Worm (Caenorhabditis elegans): ENCODE measurements around the gene npr-32.

npr-32 gene

DNA sequence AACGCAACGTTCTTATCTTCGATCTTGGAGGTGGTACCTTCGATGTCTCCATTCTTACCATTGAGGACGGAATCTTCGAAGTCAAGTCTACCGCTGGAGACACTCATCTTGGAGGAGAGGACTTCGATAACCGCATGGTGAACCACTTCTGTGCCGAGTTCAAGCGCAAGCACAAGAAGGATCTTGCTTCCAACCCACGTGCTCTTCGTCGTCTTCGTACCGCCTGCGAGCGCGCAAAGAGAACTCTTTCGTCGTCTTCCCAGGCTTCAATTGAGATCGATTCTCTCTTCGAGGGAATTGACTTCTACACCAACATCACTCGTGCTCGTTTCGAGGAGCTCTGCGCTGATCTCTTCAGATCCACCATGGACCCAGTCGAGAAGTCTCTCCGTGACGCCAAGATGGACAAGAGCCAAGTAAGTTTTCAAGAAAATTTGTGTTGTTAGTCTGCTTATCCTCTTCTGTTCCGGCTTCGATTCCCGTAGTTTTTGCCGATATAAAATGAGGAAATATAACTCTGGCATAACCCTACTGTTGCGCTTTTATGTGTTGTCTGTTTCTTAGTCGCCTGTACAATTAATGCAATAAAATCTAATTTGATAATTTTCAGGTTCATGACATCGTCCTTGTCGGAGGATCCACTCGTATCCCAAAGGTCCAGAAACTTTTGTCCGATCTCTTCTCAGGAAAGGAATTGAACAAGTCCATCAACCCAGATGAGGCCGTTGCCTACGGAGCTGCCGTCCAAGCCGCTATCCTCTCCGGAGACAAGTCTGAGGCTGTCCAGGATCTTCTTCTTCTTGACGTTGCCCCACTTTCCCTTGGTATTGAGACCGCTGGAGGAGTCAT lies 49.0 kb upstream of the npr-32 start (continued):
- TF ChIP-seq set-16 (GFP tag; IDR thresholded peaks at IDR 0.05): peak; percentile 59; the same call in 1 of the 2 replicates
- TF ChIP-seq spr-3 (GFP tag; optimal IDR thresholded peaks at IDR 0.05): no peak
- TF ChIP-seq ZK337.2 (GFP tag; IDR thresholded peaks at IDR 0.05): no peak
- TF ChIP-seq F49E8.2 (tag; optimal IDR thresholded peaks at IDR 0.05; ENCODE audit: borderline replicate concordance): peak; percentile 37

DNA sequence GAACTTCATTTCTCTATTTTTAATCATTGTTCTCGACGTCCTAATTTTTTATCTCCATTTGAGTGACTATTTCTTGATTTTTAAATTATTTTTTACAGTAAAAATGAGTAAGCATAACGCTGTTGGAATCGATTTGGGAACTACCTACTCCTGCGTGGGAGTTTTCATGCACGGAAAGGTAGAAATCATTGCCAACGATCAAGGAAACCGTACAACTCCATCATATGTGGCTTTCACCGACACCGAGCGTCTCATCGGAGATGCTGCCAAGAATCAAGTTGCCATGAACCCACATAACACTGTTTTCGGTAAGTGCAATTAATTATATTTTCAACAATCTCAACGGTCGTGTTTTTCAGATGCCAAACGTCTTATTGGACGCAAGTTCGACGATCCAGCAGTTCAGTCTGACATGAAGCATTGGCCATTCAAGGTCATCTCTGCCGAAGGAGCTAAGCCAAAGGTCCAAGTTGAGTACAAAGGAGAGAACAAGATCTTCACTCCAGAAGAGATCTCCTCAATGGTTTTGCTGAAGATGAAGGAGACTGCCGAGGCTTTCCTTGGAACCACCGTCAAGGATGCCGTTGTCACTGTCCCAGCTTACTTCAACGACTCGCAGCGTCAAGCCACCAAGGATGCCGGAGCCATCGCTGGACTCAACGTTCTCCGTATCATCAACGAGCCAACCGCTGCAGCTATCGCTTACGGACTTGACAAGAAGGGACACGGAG lies 48.2 kb upstream of the npr-32 start, which contains the start of gene hsp-1:
hsp-1 (plus strand) TSS at position 99 of the 731 bp plus-strand sequence.
- TF ChIP-seq Y75B8A.6 (GFP tag; IDR thresholded peaks at IDR 0.05) (peak; percentile 33; the same call in 1 of the 2 replicates), ZK546.5 (tag; optimal IDR thresholded peaks at IDR 0.05) (no peak), hlh-30 (tag; optimal IDR thresholded peaks at IDR 0.05; ENCODE audit: insufficient read depth) (no peak), lin-15B (tag; optimal IDR thresholded peaks at IDR 0.05) (no peak), egl-43 (GFP tag; IDR thresholded peaks at IDR 0.05) (peak; percentile 3; the same call in 1 of the 2 replicates), lin-39 (tag; optimal IDR thresholded peaks at IDR 0.05) (no peak), nhr-111 (GFP tag; optimal IDR thresholded peaks at IDR 0.05) (no peak), F10B5.3 (tag; optimal IDR thresholded peaks at IDR 0.05) (no peak), Y105C5A.15 (GFP tag; IDR thresholded peaks at IDR 0.05) (no peak), arid-1 (GFP tag; conservative IDR thresholded peaks at IDR 0.05) (peak; percentile 58; the same call in 1 of the 2 replicates), aha-1 (tag) (peak; percentile 96), snpc-1.2 (GFP tag; IDR thresholded peaks at IDR 0.05) (0 out of 2 replicates have a peak, but pooled peaks have one; percentile 70), mdt-29 (GFP tag; IDR thresholded peaks at IDR 0.05) (0 out of 2 replicates have a peak, but pooled peaks have one; percentile 35), lim-7 (GFP tag; IDR thresholded peaks at IDR 0.05) (peak; percentile 74), daf-19 (GFP tag; conservative IDR thresholded peaks at IDR 0.05) (peak; percentile 54; the same call in 1 of the 2 replicates), ZK337.2 (GFP tag; IDR thresholded peaks at IDR 0.05) (no peak), duxl-1 (tag; optimal IDR thresholded peaks at IDR 0.05; ENCODE audit: poor library complexity) (peak; percentile 4), unc-62 (GFP tag; optimal IDR thresholded peaks at IDR 0.05 in 1 of 2) (peak in 1 of 2 experiments; percentile 23), unc-62 (tag; optimal IDR thresholded peaks at IDR 0.05) (no peak), hlh-11 (tag; optimal IDR thresholded peaks at IDR 0.05) (no peak), ama-1 (optimal IDR thresholded peaks at IDR 0.05) (peak; percentile 82), daf-16 (GFP tag; optimal IDR thresholded peaks at IDR 0.05) (peak in 1 of 2 experiments; percentile 2), daf-16 (tag; optimal IDR thresholded peaks at IDR 0.05) (no peak), mxl-2 (GFP tag; conservative IDR thresholded peaks at IDR 0.05) (0 out of 2 replicates have a peak, but pooled peaks have one; percentile 2), vab-7 (GFP tag; IDR thresholded peaks at IDR 0.05) (peak; percentile 67; the same call in 1 of the 2 replicates)

DNA sequence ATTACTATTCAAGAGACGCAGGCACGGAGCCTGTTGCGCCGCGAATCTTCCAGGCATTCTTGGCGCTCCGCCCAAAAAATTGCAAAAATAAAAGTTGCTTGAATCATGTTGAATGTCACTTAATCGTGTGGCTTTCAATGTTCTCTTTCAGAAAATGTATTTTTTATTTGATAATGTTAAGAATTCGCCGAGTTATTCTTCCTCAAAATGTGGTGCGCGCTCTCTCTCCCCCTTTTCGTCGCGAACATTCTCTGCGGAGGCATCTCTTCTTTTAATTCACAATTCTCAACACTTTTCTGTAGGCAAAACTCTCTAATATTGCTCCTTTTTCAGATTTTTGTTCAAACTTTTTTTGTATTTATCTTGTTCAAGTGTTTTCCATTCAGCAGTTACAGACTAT lies 47.5 kb upstream of the npr-32 start:
- peak; percentile 93 for TF ChIP-seq pha-4 (GFP tag; IDR thresholded peaks at IDR 0.05)
- peak; percentile 46 for TF ChIP-seq pha-4 (tag; optimal IDR thresholded peaks at IDR 0.05)
- peak; percentile 89 for TF ChIP-seq mes-2 (tag; optimal IDR thresholded peaks at IDR 0.05; ENCODE audit: poor library complexity, severe bottlenecking)
- TF ChIP-seq zfp-2 (tag; optimal IDR thresholded peaks at IDR 0.05): peak; percentile 86
- peak; percentile 97 for TF ChIP-seq tra-1 (GFP tag; IDR thresholded peaks at IDR 0.05)
- TF ChIP-seq ama-1 (optimal IDR thresholded peaks at IDR 0.05): no peak
- TF ChIP-seq attf-4 (tag; optimal IDR thresholded peaks at IDR 0.05): no peak
- TF ChIP-seq ceh-62 (tag; optimal IDR thresholded peaks at IDR 0.05): no peak
- peak; percentile 97 for TF ChIP-seq hlh-11 (tag; optimal IDR thresholded peaks at IDR 0.05)
- peak; percentile 76 for TF ChIP-seq skn-1 (tag; optimal IDR thresholded peaks at IDR 0.05)
- TF ChIP-seq hif-1 (tag; optimal IDR thresholded peaks at IDR 0.05): peak; percentile 70 to 97
- TF ChIP-seq D1046.2 (GFP tag; IDR thresholded peaks at IDR 0.05): peak; percentile 95
- no peak for TF ChIP-seq daf-12 (tag; optimal IDR thresholded peaks at IDR 0.05)
- peak; percentile 75 for TF ChIP-seq arid-1 (GFP tag; conservative IDR thresholded peaks at IDR 0.05)
- peak; percentile 97 for TF ChIP-seq dmd-6 (GFP tag; IDR thresholded peaks at IDR 0.05)
- peak; percentile 32 for TF ChIP-seq mxl-3 (GFP tag; optimal IDR thresholded peaks at IDR 0.05)
- peak; percentile 63 for TF ChIP-seq ztf-7 (tag; optimal IDR thresholded peaks at IDR 0.05)
- TF ChIP-seq vab-7 (GFP tag; IDR thresholded peaks at IDR 0.05): peak; percentile 92
- TF ChIP-seq lsy-2 (tag; optimal IDR thresholded peaks at IDR 0.05): peak; percentile 91 to 95
- TF ChIP-seq nhr-28 (tag; optimal IDR thresholded peaks at IDR 0.05): peak; percentile 92
- TF ChIP-seq saeg-2 (GFP tag; IDR thresholded peaks at IDR 0.05): peak; percentile 88

Measured in whole organism, L4 larva.